Fruit fly (Drosophila melanogaster) whole organism, embryonic: ENCODE measurements around the gene CG34057.
A peak's percentile ranks its signal among the peaks of the same experiment; 100 is the strongest.

Experiments
- Aef1 ChIP-seq: fragments of 200-800 bp; sonication (Bioruptor generic); IDR thresholded peaks from 3 replicates; pipeline ENCODE4 v1.3.6; 2022; ENCODE audit warnings: missing biosample characterization, missing genetic modification characterization
- BEAF-32 ChIP-seq: fragments of 200-800 bp; sonication (Bioruptor generic); optimal IDR thresholded peaks from 3 replicates; lab custom pipeline; 2017; ENCODE audit warnings: missing biosample characterization, missing genetic modification characterization, mild to moderate bottlenecking, moderate library complexity, missing genetic modification reagents
- Bteb2 ChIP-seq: fragments of 200-800 bp; sonication (Bioruptor generic); optimal IDR thresholded peaks from 2 replicates; lab custom pipeline; 2016; ENCODE audit warnings: missing biosample characterization, missing genetic modification characterization
- CG10321 ChIP-seq: fragments of 200-800 bp; sonication (Bioruptor generic); IDR thresholded peaks from 2 replicates; pipeline ENCODE4 v1.3.6; 2022; ENCODE audit warnings: missing biosample characterization, missing genetic modification characterization
- CG10543 ChIP-seq: fragments of 200-800 bp; sonication (Bioruptor generic); optimal IDR thresholded peaks from 3 replicates; lab custom pipeline; 2017; ENCODE audit warnings: missing biosample characterization, mild to moderate bottlenecking, missing genetic modification characterization, moderate library complexity
- CG11696 ChIP-seq: fragments of 200-800 bp; sonication (Bioruptor generic); IDR thresholded peaks from 2 replicates; pipeline ENCODE4 v1.3.6; 2022; ENCODE audit warnings: missing biosample characterization, missing genetic modification characterization
- CG1233 ChIP-seq: fragments of 200-800 bp; sonication (Bioruptor generic); optimal IDR thresholded peaks from 4 replicates; lab custom pipeline; 2018; ENCODE audit warnings: missing biosample characterization, mild to moderate bottlenecking, missing genetic modification characterization
- CG13424 ChIP-seq: fragments of 200-800 bp; sonication (Bioruptor generic); optimal IDR thresholded peaks from 2 replicates; lab custom pipeline; 2019; ENCODE audit warnings: missing biosample characterization, mild to moderate bottlenecking, missing genetic modification characterization, moderate library complexity
- CG16815 ChIP-seq: fragments of 200-800 bp; sonication (Bioruptor generic); optimal IDR thresholded peaks from 3 replicates; lab custom pipeline; 2017; ENCODE audit warnings: missing biosample characterization, mild to moderate bottlenecking, missing genetic modification characterization
- CG2712 ChIP-seq: fragments of 200-800 bp; optimal IDR thresholded peaks from 3 replicates; lab custom pipeline; 2019; ENCODE audit warnings: missing biosample characterization, mild to moderate bottlenecking, missing genetic modification characterization, moderate library complexity
- CG2889 ChIP-seq: fragments of 200-800 bp; sonication (Bioruptor generic); IDR thresholded peaks from 3 replicates; pipeline ENCODE4 v1.3.6; 2022; ENCODE audit warnings: missing biosample characterization, missing genetic modification characterization
- CG31441 ChIP-seq: fragments of 200-800 bp; sonication (Bioruptor generic); IDR thresholded peaks from 2 replicates; pipeline ENCODE4 v1.3.6; 2022; ENCODE audit warnings: missing biosample characterization, missing genetic modification characterization
- CG3838 ChIP-seq: fragments of 200-800 bp; sonication (Bioruptor generic); optimal IDR thresholded peaks from 3 replicates; lab custom pipeline; 2016; ENCODE audit warnings: missing biosample characterization, missing genetic modification characterization
- CG4282 ChIP-seq: fragments of 200-800 bp; sonication (Bioruptor generic); optimal IDR thresholded peaks from 2 replicates; lab custom pipeline; 2016; ENCODE audit warnings: missing biosample characterization, missing genetic modification characterization
- CG7357 ChIP-seq: fragments of 200-800 bp; sonication (Bioruptor generic); IDR thresholded peaks from 3 replicates; pipeline ENCODE4 v1.3.6; 2022; ENCODE audit warnings: missing biosample characterization, missing genetic modification characterization
- CG7786 ChIP-seq: fragments of 200-800 bp; sonication (Bioruptor generic); optimal IDR thresholded peaks from 2 replicates; lab custom pipeline; 2016; ENCODE audit warnings: missing biosample characterization, missing genetic modification characterization
- CG8388 ChIP-seq: fragments of 200-800 bp; sonication (Bioruptor generic); optimal IDR thresholded peaks from 2 replicates; lab custom pipeline; 2019; ENCODE audit warnings: missing biosample characterization, mild to moderate bottlenecking, missing genetic modification characterization, moderate library complexity
- CG9215 ChIP-seq: fragments of 200-800 bp; sonication (Bioruptor generic); IDR thresholded peaks from 2 replicates; pipeline ENCODE4 v1.3.6; 2022; ENCODE audit warnings: missing biosample characterization, missing genetic modification characterization
- CG9817 ChIP-seq: fragments of 200-800 bp; sonication (Bioruptor generic); optimal IDR thresholded peaks from 2 replicates; lab custom pipeline; 2018; ENCODE audit warnings: missing biosample characterization, mild to moderate bottlenecking, missing genetic modification characterization, moderate library complexity
- D ChIP-seq, 2 experiments: fragments of 200-800 bp in 1 of 2; fragments of >200 bp in 1 of 2; sonication (Bioruptor generic) in 1 of 2; optimal IDR thresholded peaks; 2 replicates in 1 of 2; 3 replicates in 1 of 2; lab custom pipeline; 2017; ENCODE audit warnings: mild to moderate bottlenecking in 1 of 2, missing biosample characterization in 1 of 2, missing genetic modification characterization in 1 of 2, missing genetic modification reagents in 1 of 2
- Dll ChIP-seq: fragments of 200-800 bp; sonication (Bioruptor generic); IDR thresholded peaks from 4 replicates; pipeline ENCODE4 v1.3.6; 2022; ENCODE audit warnings: missing biosample characterization, missing genetic modification characterization; ENCODE audit not compliant: partially characterized antibody
- Dp ChIP-seq: fragments of 200-800 bp; sonication (Bioruptor generic); optimal IDR thresholded peaks from 2 replicates; lab custom pipeline; 2018; ENCODE audit warnings: missing biosample characterization, mild to moderate bottlenecking, missing genetic modification characterization, moderate library complexity
- HLH4C ChIP-seq: fragments of 200-800 bp; sonication (Bioruptor generic); IDR thresholded peaks from 3 replicates; pipeline ENCODE4 v1.3.6; 2022; ENCODE audit warnings: missing biosample characterization, missing genetic modification characterization; ENCODE audit not compliant: partially characterized antibody
- Hr51 ChIP-seq, 2 experiments: fragments of 200-800 bp; sonication (Bioruptor generic); optimal IDR thresholded peaks; 2 replicates in 1 of 2; 3 replicates in 1 of 2; lab custom pipeline; 2016 to 2018; ENCODE audit warnings: missing biosample characterization in 2 of 2, missing genetic modification characterization in 2 of 2, mild to moderate bottlenecking in 1 of 2, moderate library complexity in 1 of 2
- Med ChIP-seq: fragments of 200-800 bp; sonication (Bioruptor generic); peaks from one replicate; lab custom pipeline; 2016; ENCODE audit warnings: missing biosample characterization, missing genetic modification characterization, mild to moderate bottlenecking, inconsistent platforms, moderate library complexity
- Mrtf ChIP-seq: fragments of 200-800 bp; sonication (Bioruptor generic); IDR thresholded peaks from 3 replicates; pipeline ENCODE4 v1.3.6; 2022; ENCODE audit warnings: missing biosample characterization, missing genetic modification characterization
- Nf-YA ChIP-seq: fragments of 200-800 bp; sonication (Bioruptor generic); IDR thresholded peaks from 2 replicates; pipeline ENCODE4 v1.3.6; 2022; ENCODE audit warnings: missing biosample characterization, missing genetic modification characterization
- Oaz ChIP-seq: fragments of 200-800 bp; sonication (Bioruptor generic); IDR thresholded peaks from 2 replicates; pipeline ENCODE4 v1.3.6; 2022; ENCODE audit warnings: missing biosample characterization, missing genetic modification characterization
- Poxn ChIP-seq: fragments of 200-800 bp; sonication (Bioruptor generic); IDR thresholded peaks from 2 replicates; pipeline ENCODE4 v1.3.6; 2022; ENCODE audit warnings: missing biosample characterization, missing genetic modification characterization
- ab ChIP-seq: fragments of 200-800 bp; sonication (Bioruptor generic); optimal IDR thresholded peaks from 2 replicates; lab custom pipeline; 2016; ENCODE audit warnings: missing biosample characterization, missing genetic modification characterization
- ato ChIP-seq: fragments of 200-800 bp; sonication (Bioruptor generic); IDR thresholded peaks from 2 replicates; pipeline ENCODE4 v1.3.6; 2022; ENCODE audit warnings: missing biosample characterization, missing genetic modification characterization; ENCODE audit not compliant: partially characterized antibody
- az2 ChIP-seq: fragments of 200-800 bp; sonication (Bioruptor generic); optimal IDR thresholded peaks from 3 replicates; lab custom pipeline; 2016; ENCODE audit warnings: missing biosample characterization, missing genetic modification characterization
- bsh ChIP-seq, 2 experiments: fragments of 200-800 bp; sonication (Bioruptor generic); optimal IDR thresholded peaks; 2 replicates each; lab custom pipeline; 2017 to 2018; ENCODE audit warnings: mild to moderate bottlenecking in 2 of 2, missing biosample characterization in 2 of 2, missing genetic modification characterization in 2 of 2, moderate library complexity in 1 of 2
- cad ChIP-seq: fragments of >200 bp; optimal IDR thresholded peaks from 2 replicates; lab custom pipeline; 2017; ENCODE audit warnings: missing biosample characterization, missing genetic modification characterization
- chinmo ChIP-seq: fragments of 200-800 bp; sonication (Bioruptor generic); IDR thresholded peaks from 4 replicates; pipeline ENCODE4 v1.3.6; 2022; ENCODE audit warnings: missing biosample characterization, missing genetic modification characterization; ENCODE audit not compliant: partially characterized antibody
- cwo ChIP-seq: fragments of 200-800 bp; sonication (Bioruptor generic); optimal IDR thresholded peaks from 3 replicates; lab custom pipeline; 2017; ENCODE audit warnings: missing biosample characterization, missing genetic modification characterization, mild to moderate bottlenecking, moderate library complexity, missing genetic modification reagents
- ham ChIP-seq: fragments of 200-800 bp; sonication (Bioruptor generic); IDR thresholded peaks from 2 replicates; pipeline ENCODE4 v1.3.6; 2022; ENCODE audit warnings: missing biosample characterization, missing genetic modification characterization
- lab ChIP-seq: fragments of 200-800 bp; sonication (Bioruptor generic); optimal IDR thresholded peaks from 3 replicates; lab custom pipeline; 2017; ENCODE audit warnings: missing biosample characterization, missing genetic modification characterization, mild to moderate bottlenecking, moderate library complexity, missing genetic modification reagents
- lbe ChIP-seq: fragments of 200-800 bp; sonication (Bioruptor generic); optimal IDR thresholded peaks from 2 replicates; lab custom pipeline; 2016; ENCODE audit warnings: missing biosample characterization, mild to moderate bottlenecking, missing genetic modification characterization
- peb ChIP-seq: fragments of 200-800 bp; sonication (Bioruptor generic); IDR thresholded peaks from 2 replicates; pipeline ENCODE4 v1.3.6; 2022; ENCODE audit warnings: missing biosample characterization, missing genetic modification characterization
- prd ChIP-seq, 3 experiments: fragments of >200 bp in 2 of 3; fragments of 200-800 bp in 1 of 3; sonication (Bioruptor generic) in 1 of 3; optimal IDR thresholded peaks in 2 of 3; IDR thresholded peaks in 1 of 3; 2 replicates in 2 of 3; 3 replicates in 1 of 3; pipeline versions ENCODE4 v1.3.6 to Lab custom; 2017 to 2022; ENCODE audit warnings: missing biosample characterization in 1 of 3, missing genetic modification characterization in 1 of 3
- psq ChIP-seq: fragments of 200-800 bp; sonication (Bioruptor generic); optimal IDR thresholded peaks from 2 replicates; lab custom pipeline; 2017; ENCODE audit warnings: missing biosample characterization, missing genetic modification characterization
- rib ChIP-seq: fragments of 200-800 bp; sonication (Bioruptor generic); IDR thresholded peaks from 2 replicates; pipeline ENCODE4 v1.3.6; 2022; ENCODE audit warnings: missing biosample characterization, missing genetic modification characterization
- sqz ChIP-seq: fragments of 200-800 bp; sonication (Bioruptor generic); optimal IDR thresholded peaks from 3 replicates; lab custom pipeline; 2018; ENCODE audit warnings: missing biosample characterization, mild to moderate bottlenecking, missing genetic modification characterization
- ssp ChIP-seq: fragments of 200-800 bp; sonication (Bioruptor generic); IDR thresholded peaks from 2 replicates; pipeline ENCODE4 v1.3.6; 2022; ENCODE audit warnings: missing biosample characterization, missing genetic modification characterization
- trem ChIP-seq: fragments of 200-800 bp; optimal IDR thresholded peaks from 3 replicates; lab custom pipeline; 2019; ENCODE audit warnings: missing biosample characterization, mild to moderate bottlenecking, missing genetic modification characterization, moderate library complexity
- tup ChIP-seq: fragments of 200-800 bp; sonication (Bioruptor generic); optimal IDR thresholded peaks from 2 replicates; lab custom pipeline; 2016; ENCODE audit warnings: missing biosample characterization, mild to moderate bottlenecking, missing genetic modification characterization, moderate library complexity
- zen ChIP-seq: fragments of 200-800 bp; sonication (Bioruptor generic); optimal IDR thresholded peaks from 3 replicates; lab custom pipeline; 2018; ENCODE audit warnings: missing biosample characterization, mild to moderate bottlenecking, missing genetic modification characterization, moderate library complexity

Gene CG34057

DNA sequence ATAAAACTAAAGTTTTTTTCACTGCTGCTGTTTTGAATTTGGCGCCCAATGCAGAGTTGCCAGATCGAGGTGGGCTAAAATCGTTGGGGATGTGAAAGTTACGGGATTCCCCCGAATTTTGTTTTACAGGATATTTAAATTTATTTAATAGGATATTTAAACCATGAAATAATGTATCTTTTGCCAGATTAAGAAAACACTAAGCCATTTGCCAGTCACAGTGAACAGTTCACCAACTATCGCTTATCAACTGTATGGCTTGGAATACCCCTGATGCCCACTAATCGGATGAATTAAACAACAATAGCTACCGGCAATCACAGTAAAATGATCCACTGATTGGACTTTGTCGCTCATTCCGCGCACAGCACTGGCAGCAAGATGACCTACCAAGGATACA is 46.1 kb upstream of the CG34057 start, which contains the start of gene Dci (continued):
- no peak for TF ChIP-seq CG11696
- peak; percentile 59 for TF ChIP-seq Bteb2 (GFP tag; lab: Kevin White, UChicago)
- TF ChIP-seq CG13424 (tag; lab: Kevin White, UChicago) = peak; percentile 68
- TF ChIP-seq Dp (GFP tag; lab: Kevin White, UChicago) = peak; percentile 87
- no peak for TF ChIP-seq prd (optimal IDR thresholded peaks at IDR 0.05; lab: Kevin White, UChicago)
- TF ChIP-seq prd (GFP tag; IDR thresholded peaks at IDR 0.05; lab: Robert Waterston, UW) = peak; percentile 91
- peak; percentile 34 for TF ChIP-seq CG8388 (GFP tag; lab: Kevin White, UChicago)
- TF ChIP-seq D (optimal IDR thresholded peaks at IDR 0.05; lab: Kevin White, UChicago) = no peak
- peak; percentile 60 for TF ChIP-seq D (GFP tag; optimal IDR thresholded peaks at IDR 0.05; lab: Kevin White, UChicago)
- peak; percentile 39 for TF ChIP-seq trem
- 0 out of 4 replicates have a peak, but pooled peaks have one; percentile 49 for TF ChIP-seq chinmo (GFP tag; lab: Robert Waterston, UW)
- TF ChIP-seq CG10321 (GFP tag; lab: Robert Waterston, UW) = peak; percentile 48; the same call in 1 of the 2 replicates
- peak; percentile 59 for TF ChIP-seq ssp (GFP tag; lab: Robert Waterston, UW)
- peak; percentile 53 to 71 for TF ChIP-seq Hr51 (GFP tag; optimal IDR thresholded peaks at IDR 0.05; lab: Kevin White, UChicago)
- peak; percentile 33; the same call in 1 of the 2 replicates for TF ChIP-seq Nf-YA (GFP tag; lab: Robert Waterston, UW)
- no peak for TF ChIP-seq sqz (GFP tag; lab: Kevin White, UChicago)
- TF ChIP-seq rib (GFP tag; lab: Robert Waterston, UW) = 0 out of 2 replicates have a peak, but pooled peaks have one; percentile 10
- peak; percentile 72 for TF ChIP-seq CG9817
- TF ChIP-seq lab (GFP tag; lab: Kevin White, UChicago) = no peak
- peak; percentile 88 for TF ChIP-seq BEAF-32 (GFP tag; lab: Kevin White, UChicago)
- TF ChIP-seq lbe (GFP tag; lab: Kevin White, UChicago) = no peak
- TF ChIP-seq Dll = peak; percentile 93
- peak; percentile 66 for TF ChIP-seq CG7786
- peak; percentile 84 for TF ChIP-seq CG2889
- TF ChIP-seq CG4282 (GFP tag; lab: Kevin White, UChicago) = no peak
- peak; percentile 74 for TF ChIP-seq CG31441 (GFP tag; lab: Robert Waterston, UW)
- TF ChIP-seq tup (GFP tag; lab: Kevin White, UChicago) = peak; percentile 63
- TF ChIP-seq az2 (GFP tag; lab: Kevin White, UChicago) = peak; percentile 70
- peak; percentile 97 for TF ChIP-seq Med (GFP tag; lab: Kevin White, UChicago)
- TF ChIP-seq CG16815 (GFP tag; lab: Kevin White, UChicago) = peak; percentile 45
- TF ChIP-seq bsh (GFP tag; optimal IDR thresholded peaks at IDR 0.05; lab: Kevin White, UChicago) = peak in 1 of 2 experiments; percentile 73
- TF ChIP-seq CG10543 (GFP tag; lab: Kevin White, UChicago) = no peak
- peak; percentile 68 for TF ChIP-seq CG9215
- TF ChIP-seq ab (GFP tag; lab: Kevin White, UChicago) = peak; percentile 38
- peak; percentile 46; the same call in 1 of the 3 replicates for TF ChIP-seq CG7357 (GFP tag; lab: Robert Waterston, UW)
- peak; percentile 68 for TF ChIP-seq CG2712 (tag; lab: Kevin White, UChicago)
- peak; percentile 81 for TF ChIP-seq HLH4C
- TF ChIP-seq ato = 0 out of 2 replicates have a peak, but pooled peaks have one; percentile 41
- TF ChIP-seq zen = peak; percentile 68
- peak; percentile 20 for TF ChIP-seq CG3838 (GFP tag; lab: Kevin White, UChicago)
- no peak for TF ChIP-seq CG1233 (GFP tag; lab: Kevin White, UChicago)
- 0 out of 2 replicates have a peak, but pooled peaks have one; percentile 34 for TF ChIP-seq peb (GFP tag; lab: Robert Waterston, UW)
- peak; percentile 77; the same call in 1 of the 2 replicates for TF ChIP-seq ham
- peak; percentile 40 for TF ChIP-seq psq
- TF ChIP-seq Aef1 (GFP tag; lab: Robert Waterston, UW) = peak; percentile 87
- TF ChIP-seq cwo (GFP tag; lab: Kevin White, UChicago) = no peak
- no peak for TF ChIP-seq cad (GFP tag; lab: Kevin White, UChicago)
- TF ChIP-seq Mrtf (GFP tag; lab: Robert Waterston, UW) = 0 out of 3 replicates have a peak, but pooled peaks have one; percentile 38
- peak; percentile 59 for TF ChIP-seq Oaz (GFP tag; lab: Robert Waterston, UW)
- TF ChIP-seq Poxn (GFP tag; lab: Robert Waterston, UW) = peak; percentile 64; the same call in 1 of the 2 replicates
